Fruit fly (Drosophila melanogaster) whole organism, embryonic: ENCODE measurements around the gene CG17786.
A peak's percentile ranks its signal among the peaks of the same experiment; 100 is the strongest.

Experiments used
- Adf1 ChIP-seq: fragments of 200-800 bp; sonication (Bioruptor generic); IDR thresholded peaks from 2 replicates; pipeline ENCODE4 v1.3.6; 2022; ENCODE audit warnings: missing biosample characterization, missing genetic modification characterization
- BtbVII ChIP-seq: fragments of 200-800 bp; sonication (Bioruptor generic); optimal IDR thresholded peaks from 3 replicates; lab custom pipeline; 2017; ENCODE audit warnings: missing biosample characterization, mild to moderate bottlenecking, missing genetic modification characterization
- CG10147 ChIP-seq: fragments of 200-800 bp; sonication (Bioruptor generic); optimal IDR thresholded peaks from 2 replicates; lab custom pipeline; 2019; ENCODE audit warnings: missing biosample characterization, mild to moderate bottlenecking, missing genetic modification characterization, moderate library complexity
- CG1024 ChIP-seq: fragments of 200-800 bp; sonication (Bioruptor generic); IDR thresholded peaks from 2 replicates; pipeline ENCODE4 v1.3.6; 2022; ENCODE audit warnings: missing biosample characterization, missing genetic modification characterization
- CG10321 ChIP-seq: fragments of 200-800 bp; sonication (Bioruptor generic); IDR thresholded peaks from 2 replicates; pipeline ENCODE4 v1.3.6; 2022; ENCODE audit warnings: missing biosample characterization, missing genetic modification characterization
- CG11696 ChIP-seq: fragments of 200-800 bp; sonication (Bioruptor generic); IDR thresholded peaks from 2 replicates; pipeline ENCODE4 v1.3.6; 2022; ENCODE audit warnings: missing biosample characterization, missing genetic modification characterization
- CG13624 ChIP-seq: fragments of 200-800 bp; sonication (Bioruptor generic); optimal IDR thresholded peaks from 2 replicates; lab custom pipeline; 2016; ENCODE audit warnings: missing biosample characterization, missing genetic modification characterization
- CG15479 ChIP-seq: fragments of 200-800 bp; sonication (Bioruptor generic); optimal IDR thresholded peaks from 3 replicates; lab custom pipeline; 2019; ENCODE audit warnings: missing biosample characterization, mild to moderate bottlenecking, missing genetic modification characterization, moderate library complexity
- CG15696 ChIP-seq: fragments of 200-800 bp; sonication (Bioruptor generic); optimal IDR thresholded peaks from 2 replicates; lab custom pipeline; 2019; ENCODE audit warnings: missing biosample characterization, mild to moderate bottlenecking, missing genetic modification characterization, moderate library complexity
- CG1603 ChIP-seq: fragments of 200-800 bp; sonication (Bioruptor generic); optimal IDR thresholded peaks from 2 replicates; lab custom pipeline; 2019; ENCODE audit warnings: missing biosample characterization, mild to moderate bottlenecking, missing genetic modification characterization, moderate library complexity
- CG1792 ChIP-seq: fragments of 200-800 bp; sonication (Bioruptor generic); optimal IDR thresholded peaks from 2 replicates; lab custom pipeline; 2016; ENCODE audit warnings: missing biosample characterization, missing genetic modification characterization
- CG18011 ChIP-seq: fragments of 200-800 bp; sonication (Bioruptor generic); optimal IDR thresholded peaks from 2 replicates; lab custom pipeline; 2017; ENCODE audit warnings: missing biosample characterization, missing genetic modification characterization, mild to moderate bottlenecking, moderate library complexity, missing genotype
- CG18619 ChIP-seq: fragments of 200-800 bp; sonication (Bioruptor generic); optimal IDR thresholded peaks from 3 replicates; lab custom pipeline; 2017; ENCODE audit warnings: missing biosample characterization, mild to moderate bottlenecking, missing genetic modification characterization
- CG2678 ChIP-seq: fragments of 200-800 bp; sonication (Bioruptor generic); optimal IDR thresholded peaks from 3 replicates; lab custom pipeline; 2019; ENCODE audit warnings: missing biosample characterization, mild to moderate bottlenecking, missing genetic modification characterization, moderate library complexity
- CG31224 ChIP-seq: fragments of 200-800 bp; sonication (Bioruptor generic); IDR thresholded peaks from 2 replicates; pipeline ENCODE4 v1.3.6; 2022; ENCODE audit warnings: missing biosample characterization, missing genetic modification characterization
- CG31388 ChIP-seq: fragments of 200-800 bp; sonication (Bioruptor generic); optimal IDR thresholded peaks from 2 replicates; lab custom pipeline; 2016; ENCODE audit warnings: missing biosample characterization, missing genetic modification characterization
- CG4854 ChIP-seq: fragments of 200-800 bp; sonication (Bioruptor generic); optimal IDR thresholded peaks from 2 replicates; lab custom pipeline; 2016; ENCODE audit warnings: missing biosample characterization, missing genetic modification characterization, inconsistent platforms
- CG8290 ChIP-seq, 3 experiments: fragments of 200-800 bp; sonication (Bioruptor generic); optimal IDR thresholded peaks; 2 replicates each; lab custom pipeline; 2016 to 2019; ENCODE audit warnings: missing biosample characterization in 3 of 3, missing genetic modification characterization in 3 of 3, mild to moderate bottlenecking in 2 of 3, moderate library complexity in 1 of 3
- Dad ChIP-seq: fragments of 200-800 bp; sonication (Bioruptor generic); optimal IDR thresholded peaks from 3 replicates; lab custom pipeline; 2016; ENCODE audit warnings: missing biosample characterization, missing genetic modification characterization
- Doc3 ChIP-seq: fragments of 200-800 bp; sonication (Bioruptor generic); IDR thresholded peaks from 3 replicates; pipeline ENCODE4 v1.3.6; 2022; ENCODE audit warnings: missing biosample characterization, missing genetic modification characterization; ENCODE audit not compliant: partially characterized antibody
- Dref ChIP-seq: fragments of 200-800 bp; sonication (Bioruptor generic); IDR thresholded peaks from 2 replicates; pipeline ENCODE4 v1.3.6; 2022; ENCODE audit warnings: missing biosample characterization, missing genetic modification characterization
- E2f1 ChIP-seq: fragments of 200-800 bp; sonication (Bioruptor generic); IDR thresholded peaks from 2 replicates; pipeline ENCODE4 v1.3.6; 2022; ENCODE audit warnings: missing biosample characterization, missing genetic modification characterization
- Elba2 ChIP-seq: fragments of 200-800 bp; sonication (Bioruptor generic); optimal IDR thresholded peaks from 3 replicates; lab custom pipeline; 2016; ENCODE audit warnings: missing biosample characterization, missing genetic modification characterization
- Fer1 ChIP-seq: fragments of 200-800 bp; sonication (Bioruptor generic); optimal IDR thresholded peaks from 2 replicates; lab custom pipeline; 2017; ENCODE audit warnings: missing biosample characterization, mild to moderate bottlenecking, missing genetic modification characterization
- Hmr ChIP-seq: fragments of 200-800 bp; sonication (Bioruptor generic); optimal IDR thresholded peaks from 3 replicates; lab custom pipeline; 2017; ENCODE audit warnings: mild to moderate bottlenecking, missing biosample characterization, missing genetic modification reagents, missing genetic modification characterization
- MESR4 ChIP-seq: fragments of 200-800 bp; sonication (Bioruptor generic); optimal IDR thresholded peaks from 2 replicates; lab custom pipeline; 2018; ENCODE audit warnings: missing biosample characterization, mild to moderate bottlenecking, missing genetic modification characterization, moderate library complexity
- NFAT ChIP-seq: fragments of 200-800 bp; sonication (Bioruptor generic); IDR thresholded peaks from 2 replicates; pipeline ENCODE4 v1.3.6; 2022; ENCODE audit warnings: missing biosample characterization, missing genetic modification characterization
- Oli ChIP-seq: fragments of 200-800 bp; sonication (Bioruptor generic); optimal IDR thresholded peaks from 2 replicates; lab custom pipeline; 2018; ENCODE audit warnings: missing biosample characterization, mild to moderate bottlenecking, missing genetic modification characterization, moderate library complexity
- Vsx1 ChIP-seq: fragments of 200-800 bp; sonication (Bioruptor generic); optimal IDR thresholded peaks from 2 replicates; lab custom pipeline; 2017; ENCODE audit warnings: missing biosample characterization, mild to moderate bottlenecking, missing genetic modification characterization, missing genetic modification reagents
- ab ChIP-seq: fragments of 200-800 bp; sonication (Bioruptor generic); optimal IDR thresholded peaks from 2 replicates; lab custom pipeline; 2016; ENCODE audit warnings: missing biosample characterization, missing genetic modification characterization
- ara ChIP-seq: fragments of 200-800 bp; sonication (Bioruptor generic); IDR thresholded peaks from 2 replicates; pipeline ENCODE4 v1.3.6; 2022; ENCODE audit warnings: missing biosample characterization, missing genetic modification characterization
- cad ChIP-seq: fragments of >200 bp; optimal IDR thresholded peaks from 2 replicates; lab custom pipeline; 2017; ENCODE audit warnings: missing biosample characterization, missing genetic modification characterization
- crol ChIP-seq: fragments of 200-800 bp; sonication (Bioruptor generic); IDR thresholded peaks from 2 replicates; pipeline ENCODE4 v1.3.6; 2022; ENCODE audit warnings: missing biosample characterization, missing genetic modification characterization
- gce ChIP-seq: fragments of 200-800 bp; sonication (Bioruptor generic); IDR thresholded peaks from 3 replicates; pipeline ENCODE4 v1.3.6; 2022; ENCODE audit warnings: missing biosample characterization, missing genetic modification characterization
- gcm ChIP-seq: fragments of 200-800 bp; sonication (Bioruptor generic); optimal IDR thresholded peaks from 2 replicates; lab custom pipeline; 2019; ENCODE audit warnings: missing biosample characterization, mild to moderate bottlenecking, missing genetic modification characterization, moderate library complexity
- grau ChIP-seq: fragments of 200-800 bp; optimal IDR thresholded peaks from 3 replicates; lab custom pipeline; 2019; ENCODE audit warnings: missing biosample characterization, mild to moderate bottlenecking, missing genetic modification characterization, moderate library complexity
- ind ChIP-seq: fragments of 200-800 bp; sonication (Bioruptor generic); optimal IDR thresholded peaks from 3 replicates; lab custom pipeline; 2016; ENCODE audit warnings: missing biosample characterization, missing genetic modification characterization
- lov ChIP-seq, 2 experiments: fragments of 200-800 bp in 1 of 2; fragments of >200 bp in 1 of 2; sonication (Bioruptor generic) in 1 of 2; IDR thresholded peaks in 1 of 2; optimal IDR thresholded peaks in 1 of 2; 2 replicates in 1 of 2; 3 replicates in 1 of 2; pipeline versions ENCODE4 v1.3.6 to Lab custom; 2017 to 2022; ENCODE audit warnings: missing biosample characterization in 1 of 2, missing genetic modification characterization in 1 of 2
- pb ChIP-seq: fragments of 200-800 bp; sonication (Bioruptor generic); optimal IDR thresholded peaks from 3 replicates; lab custom pipeline; 2016; ENCODE audit warnings: missing biosample characterization, missing genetic modification characterization
- pita ChIP-seq: fragments of 200-800 bp; sonication (Bioruptor generic); optimal IDR thresholded peaks from 2 replicates; lab custom pipeline; 2017; ENCODE audit warnings: missing biosample characterization, mild to moderate bottlenecking, missing genetic modification characterization
- prd ChIP-seq, 3 experiments: fragments of >200 bp in 2 of 3; fragments of 200-800 bp in 1 of 3; sonication (Bioruptor generic) in 1 of 3; optimal IDR thresholded peaks in 2 of 3; IDR thresholded peaks in 1 of 3; 2 replicates in 2 of 3; 3 replicates in 1 of 3; pipeline versions ENCODE4 v1.3.6 to Lab custom; 2017 to 2022; ENCODE audit warnings: missing biosample characterization in 1 of 3, missing genetic modification characterization in 1 of 3
- psq ChIP-seq: fragments of 200-800 bp; sonication (Bioruptor generic); optimal IDR thresholded peaks from 2 replicates; lab custom pipeline; 2017; ENCODE audit warnings: missing biosample characterization, missing genetic modification characterization
- repo ChIP-seq: fragments of 200-800 bp; sonication (Bioruptor generic); optimal IDR thresholded peaks from 2 replicates; lab custom pipeline; 2016; ENCODE audit warnings: missing biosample characterization, missing genetic modification characterization
- sens-2 ChIP-seq: fragments of 200-800 bp; sonication (Bioruptor generic); IDR thresholded peaks from 2 replicates; pipeline ENCODE4 v1.3.6; 2022; ENCODE audit warnings: missing biosample characterization, missing genetic modification characterization
- ssp ChIP-seq: fragments of 200-800 bp; sonication (Bioruptor generic); IDR thresholded peaks from 2 replicates; pipeline ENCODE4 v1.3.6; 2022; ENCODE audit warnings: missing biosample characterization, missing genetic modification characterization
- stwl ChIP-seq: fragments of 200-800 bp; sonication (Bioruptor generic); optimal IDR thresholded peaks from 3 replicates; lab custom pipeline; 2018; ENCODE audit warnings: missing biosample characterization, mild to moderate bottlenecking, missing genetic modification characterization, moderate library complexity
- tup ChIP-seq: fragments of 200-800 bp; sonication (Bioruptor generic); optimal IDR thresholded peaks from 2 replicates; lab custom pipeline; 2016; ENCODE audit warnings: missing biosample characterization, mild to moderate bottlenecking, missing genetic modification characterization, moderate library complexity
- usp ChIP-seq: fragments of >200 bp; optimal IDR thresholded peaks from 2 replicates; lab custom pipeline; 2017; ENCODE audit warnings: missing biosample characterization, missing genetic modification characterization

Gene CG17786

DNA sequence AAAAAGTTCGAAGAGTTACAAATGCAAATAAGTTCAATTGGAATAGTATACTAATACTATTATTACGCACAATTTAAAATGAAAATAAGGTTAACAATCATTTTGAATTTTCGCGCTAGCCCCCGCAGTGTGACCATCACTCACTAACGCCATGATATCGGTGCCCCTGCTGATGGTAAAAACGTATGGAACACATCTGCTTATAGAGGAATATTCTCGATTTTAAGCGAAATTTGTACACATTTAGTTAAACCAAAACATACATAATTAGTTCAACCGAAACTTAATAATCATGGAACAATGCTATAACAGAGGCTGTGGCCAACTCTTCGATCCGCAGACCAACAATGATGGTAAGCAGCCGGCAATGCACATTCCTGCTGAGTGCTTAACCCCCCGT is 32.3 kb downstream of the CG17786 start, which contains the start of gene mora (continued):
- TF ChIP-seq CG2678 (no peak), Adf1 (GFP tag; lab: Robert Waterston, UW) (no peak), pita (GFP tag; lab: Kevin White, UChicago) (no peak), gce (GFP tag; lab: Robert Waterston, UW) (no peak), CG1024 (GFP tag; lab: Robert Waterston, UW) (no peak), prd (optimal IDR thresholded peaks at IDR 0.05; lab: Kevin White, UChicago) (no peak), prd (GFP tag; IDR thresholded peaks at IDR 0.05; lab: Robert Waterston, UW) (no peak), usp (GFP tag; lab: Kevin White, UChicago) (no peak), ind (no peak), Hmr (GFP tag; lab: Kevin White, UChicago) (no peak), grau (tag; lab: Kevin White, UChicago) (no peak), ssp (GFP tag; lab: Robert Waterston, UW) (no peak), CG31388 (no peak), CG13624 (no peak), repo (GFP tag; lab: Kevin White, UChicago) (no peak), CG8290 (GFP tag; optimal IDR thresholded peaks at IDR 0.05; lab: Kevin White, UChicago) (no peak), CG8290 (tag; optimal IDR thresholded peaks at IDR 0.05; lab: Kevin White, UChicago) (no peak), CG15479 (no peak), CG10147 (GFP tag; lab: Kevin White, UChicago) (no peak), psq (GFP tag; lab: Kevin White, UChicago) (no peak), Doc3 (GFP tag; lab: Robert Waterston, UW) (no peak), Vsx1 (no peak), cad (GFP tag; lab: Kevin White, UChicago) (no peak), CG10321 (GFP tag; lab: Robert Waterston, UW) (no peak), ara (GFP tag; lab: Robert Waterston, UW) (no peak), CG15696 (tag; lab: Kevin White, UChicago) (no peak), BtbVII (GFP tag; lab: Kevin White, UChicago) (no peak), Oli (tag; lab: Kevin White, UChicago) (no peak), crol (GFP tag; lab: Robert Waterston, UW) (0 out of 2 replicates have a peak, but pooled peaks have one; percentile 32), Elba2 (GFP tag; lab: Kevin White, UChicago) (no peak), Dad (GFP tag; lab: Kevin White, UChicago) (no peak), CG18011 (no peak), tup (GFP tag; lab: Kevin White, UChicago) (no peak), gcm (GFP tag; lab: Kevin White, UChicago) (no peak), lov (optimal IDR thresholded peaks at IDR 0.05; lab: Kevin White, UChicago) (no peak), lov (GFP tag; IDR thresholded peaks at IDR 0.05; lab: Robert Waterston, UW) (no peak), stwl (peak; percentile 39), CG18619 (GFP tag; lab: Kevin White, UChicago) (no peak), CG4854 (GFP tag; lab: Kevin White, UChicago) (no peak), CG1603 (tag; lab: Kevin White, UChicago) (peak; percentile 59), E2f1 (GFP tag; lab: Robert Waterston, UW) (no peak), Fer1 (GFP tag; lab: Kevin White, UChicago) (no peak), MESR4 (GFP tag; lab: Kevin White, UChicago) (peak; percentile 78), CG11696 (GFP tag; lab: Robert Waterston, UW) (no peak), NFAT (no peak), sens-2 (GFP tag; lab: Robert Waterston, UW) (no peak), pb (no peak), ab (no peak), CG31224 (GFP tag; lab: Robert Waterston, UW) (no peak), CG1792 (no peak), Dref (no peak)
